Worm (Caenorhabditis elegans): ENCODE measurements around the gene oac-59.

- TF ChIP-seq W03F9.2 (tag; optimal IDR thresholded peaks at IDR 0.05) (no peak), dao-5 (tag; optimal IDR thresholded peaks at IDR 0.05) (no peak)
These were observed 39.8 kb upstream of the oac-59 start for ce11 chrIV:12340885-12341284.

All from whole organism, L4/young adult.